Fruit fly (Drosophila melanogaster): ENCODE results near the gene Cpr62Ba.
A peak's percentile ranks its signal among the peaks of the same experiment; 100 is the strongest.

- TF ChIP-seq CG8478 (optimal IDR thresholded peaks at IDR 0.05) = no peak
- TF ChIP-seq CTCF (optimal IDR thresholded peaks at IDR 0.05) = peak; percentile 24 to 62
Measured at dm6 chr3L:1876215-1876625, 44.6 kb upstream of the Cpr62Ba start, which contains the start of gene dre4.
